Fruit fly (Drosophila melanogaster) whole organism, embryonic: ENCODE results near the gene CG4596.

Experiments used
- Awh ChIP-seq: fragments of 200-800 bp; sonication (Bioruptor generic); IDR thresholded peaks from 2 replicates; pipeline ENCODE4, ENCODE4 v1.3.6; 2022; ENCODE audit warnings: missing biosample characterization, missing genetic modification characterization
- B-H1 ChIP-seq: fragments of 200-800 bp; sonication (Bioruptor generic); IDR thresholded peaks from 3 replicates; pipeline ENCODE4 v1.3.6; 2022; ENCODE audit warnings: missing biosample characterization, missing genetic modification characterization
- Bdp1 ChIP-seq: fragments of 200-800 bp; sonication (Bioruptor generic); optimal IDR thresholded peaks from 3 replicates; lab custom pipeline; 2016; ENCODE audit warnings: missing biosample characterization, missing genetic modification characterization
- Bgb ChIP-seq: fragments of 200-800 bp; sonication (Bioruptor generic); IDR thresholded peaks from 2 replicates; pipeline ENCODE4 v1.3.6; 2022; ENCODE audit warnings: missing biosample characterization, missing genetic modification characterization; ENCODE audit not compliant: partially characterized antibody
- CG11696 ChIP-seq: fragments of 200-800 bp; sonication (Bioruptor generic); IDR thresholded peaks from 2 replicates; pipeline ENCODE4 v1.3.6; 2022; ENCODE audit warnings: missing biosample characterization, missing genetic modification characterization
- CG13894 ChIP-seq: fragments of 200-800 bp; sonication (Bioruptor generic); optimal IDR thresholded peaks from 3 replicates; lab custom pipeline; 2018; ENCODE audit warnings: missing biosample characterization, mild to moderate bottlenecking, missing genetic modification characterization, moderate library complexity
- CG15269 ChIP-seq: fragments of 200-800 bp; sonication (Bioruptor generic); optimal IDR thresholded peaks from 2 replicates; lab custom pipeline; 2018; ENCODE audit warnings: missing biosample characterization, mild to moderate bottlenecking, missing genetic modification characterization, moderate library complexity
- CG30020 ChIP-seq: fragments of 200-800 bp; optimal IDR thresholded peaks from 2 replicates; lab custom pipeline; 2019; ENCODE audit warnings: missing biosample characterization, mild to moderate bottlenecking, missing genetic modification characterization, moderate library complexity
- CG33213 ChIP-seq: fragments of 200-800 bp; sonication (Bioruptor generic); optimal IDR thresholded peaks from 3 replicates; lab custom pipeline; 2016; ENCODE audit warnings: missing biosample characterization, missing genetic modification characterization
- CG4328 ChIP-seq: fragments of 200-800 bp; sonication (Bioruptor generic); optimal IDR thresholded peaks from 3 replicates; lab custom pipeline; 2017; ENCODE audit warnings: missing biosample characterization, missing genetic modification reagents, missing genetic modification characterization
- CG4360 ChIP-seq: fragments of 200-800 bp; sonication (Bioruptor generic); IDR thresholded peaks from 2 replicates; pipeline ENCODE4 v1.3.6; 2022; ENCODE audit warnings: missing biosample characterization, missing genetic modification characterization
- CG7786 ChIP-seq: fragments of 200-800 bp; sonication (Bioruptor generic); optimal IDR thresholded peaks from 2 replicates; lab custom pipeline; 2016; ENCODE audit warnings: missing biosample characterization, missing genetic modification characterization
- CG9609 ChIP-seq: fragments of 200-800 bp; sonication (Bioruptor generic); optimal IDR thresholded peaks from 3 replicates; lab custom pipeline; 2016; ENCODE audit warnings: missing biosample characterization, missing genetic modification characterization
- CG9727 ChIP-seq: fragments of 200-800 bp; sonication (Bioruptor generic); optimal IDR thresholded peaks from 3 replicates; lab custom pipeline; 2017; ENCODE audit warnings: missing biosample characterization, mild to moderate bottlenecking, missing genetic modification characterization
- Camta ChIP-seq: fragments of 200-800 bp; sonication (Bioruptor generic); optimal IDR thresholded peaks from 2 replicates; lab custom pipeline; 2016; ENCODE audit warnings: missing biosample characterization, missing genetic modification characterization
- Chrac-16 ChIP-seq: fragments of 200-800 bp; sonication (Bioruptor generic); optimal IDR thresholded peaks from 3 replicates; lab custom pipeline; 2016; ENCODE audit warnings: missing biosample characterization, missing genetic modification characterization
- D19A ChIP-seq: fragments of 200-800 bp; optimal IDR thresholded peaks from 3 replicates; lab custom pipeline; 2019; ENCODE audit warnings: missing biosample characterization, mild to moderate bottlenecking, missing genetic modification characterization, moderate library complexity
- D19B ChIP-seq: fragments of 200-800 bp; sonication (Bioruptor generic); optimal IDR thresholded peaks from 2 replicates; lab custom pipeline; 2017; ENCODE audit warnings: missing biosample characterization, mild to moderate bottlenecking, missing genetic modification characterization
- Dfd ChIP-seq, 2 experiments: fragments of >200 bp; optimal IDR thresholded peaks; 2 replicates each; lab custom pipeline; 2017; ENCODE audit warnings: missing biosample characterization in 2 of 2, missing genetic modification characterization in 2 of 2
- Doc3 ChIP-seq: fragments of 200-800 bp; sonication (Bioruptor generic); IDR thresholded peaks from 3 replicates; pipeline ENCODE4 v1.3.6; 2022; ENCODE audit warnings: missing biosample characterization, missing genetic modification characterization; ENCODE audit not compliant: partially characterized antibody
- ERR ChIP-seq: fragments of 200-800 bp; sonication (Bioruptor generic); optimal IDR thresholded peaks from 2 replicates; lab custom pipeline; 2016; ENCODE audit warnings: missing biosample characterization, missing genetic modification characterization
- Gug ChIP-seq: fragments of 200-800 bp; sonication (Bioruptor generic); IDR thresholded peaks from 4 replicates; pipeline ENCODE4 v1.3.6; 2022; ENCODE audit warnings: missing biosample characterization, missing genetic modification characterization
- Hr51 ChIP-seq, 2 experiments: fragments of 200-800 bp; sonication (Bioruptor generic); optimal IDR thresholded peaks; 2 replicates in 1 of 2; 3 replicates in 1 of 2; lab custom pipeline; 2016 to 2018; ENCODE audit warnings: missing biosample characterization in 2 of 2, missing genetic modification characterization in 2 of 2, mild to moderate bottlenecking in 1 of 2, moderate library complexity in 1 of 2
- Hsf ChIP-seq: fragments of 200-800 bp; sonication (Bioruptor generic); optimal IDR thresholded peaks from 3 replicates; lab custom pipeline; 2016; ENCODE audit warnings: missing biosample characterization, missing genetic modification characterization
- MESR4 ChIP-seq: fragments of 200-800 bp; sonication (Bioruptor generic); optimal IDR thresholded peaks from 2 replicates; lab custom pipeline; 2018; ENCODE audit warnings: missing biosample characterization, mild to moderate bottlenecking, missing genetic modification characterization, moderate library complexity
- Med ChIP-seq: fragments of 200-800 bp; sonication (Bioruptor generic); peaks from one replicate; lab custom pipeline; 2016; ENCODE audit warnings: missing biosample characterization, missing genetic modification characterization, mild to moderate bottlenecking, inconsistent platforms, moderate library complexity
- Sox102F ChIP-seq: fragments of 200-800 bp; sonication (Bioruptor generic); optimal IDR thresholded peaks from 2 replicates; lab custom pipeline; 2018; ENCODE audit warnings: missing biosample characterization, mild to moderate bottlenecking, missing genetic modification characterization, moderate library complexity
- bigmax ChIP-seq: fragments of 200-800 bp; sonication (Bioruptor generic); optimal IDR thresholded peaks from 2 replicates; lab custom pipeline; 2018; ENCODE audit warnings: missing biosample characterization, mild to moderate bottlenecking, missing genetic modification characterization
- bowl ChIP-seq: fragments of 200-800 bp; sonication (Bioruptor generic); IDR thresholded peaks from 2 replicates; pipeline ENCODE4 v1.3.6; 2022; ENCODE audit warnings: missing biosample characterization, missing genetic modification characterization
- cato ChIP-seq: fragments of 200-800 bp; sonication (Bioruptor generic); optimal IDR thresholded peaks from 2 replicates; lab custom pipeline; 2016; ENCODE audit warnings: missing biosample characterization, missing genetic modification characterization, borderline replicate concordance
- crp ChIP-seq, 2 experiments: fragments of 200-800 bp; sonication (Bioruptor generic); optimal IDR thresholded peaks; 2 replicates in 1 of 2; 3 replicates in 1 of 2; lab custom pipeline; 2017; ENCODE audit warnings: missing biosample characterization in 2 of 2, missing genetic modification characterization in 2 of 2, mild to moderate bottlenecking in 1 of 2, moderate library complexity in 1 of 2
- da ChIP-seq: fragments of 200-800 bp; sonication (Bioruptor generic); optimal IDR thresholded peaks from 2 replicates; lab custom pipeline; 2016; ENCODE audit warnings: missing biosample characterization, missing genetic modification characterization
- danr ChIP-seq: fragments of 200-800 bp; sonication (Bioruptor generic); IDR thresholded peaks from 2 replicates; pipeline ENCODE4 v1.3.6; 2022; ENCODE audit warnings: missing biosample characterization, missing genetic modification characterization
- emc ChIP-seq: fragments of 200-800 bp; sonication (Bioruptor generic); optimal IDR thresholded peaks from 2 replicates; lab custom pipeline; 2016; ENCODE audit warnings: missing biosample characterization, missing genetic modification characterization
- en ChIP-seq: fragments of 200-800 bp; sonication (Bioruptor generic); optimal IDR thresholded peaks from 2 replicates; lab custom pipeline; 2016; ENCODE audit warnings: missing biosample characterization, missing genetic modification characterization
- ewg ChIP-seq: fragments of 200-800 bp; sonication (Bioruptor generic); optimal IDR thresholded peaks from 3 replicates; lab custom pipeline; 2017; ENCODE audit warnings: mild to moderate bottlenecking, missing biosample characterization, missing genetic modification reagents, missing genetic modification characterization
- hbn ChIP-seq: fragments of 200-800 bp; sonication (Bioruptor generic); IDR thresholded peaks from 2 replicates; pipeline ENCODE4 v1.3.6; 2022; ENCODE audit warnings: missing biosample characterization, missing genetic modification characterization; ENCODE audit not compliant: partially characterized antibody
- insv ChIP-seq, 2 experiments: fragments of 200-800 bp; sonication (Bioruptor generic); optimal IDR thresholded peaks; 3 replicates each; lab custom pipeline; 2016 to 2018; ENCODE audit warnings: missing biosample characterization in 2 of 2, missing genetic modification characterization in 2 of 2
- lbe ChIP-seq: fragments of 200-800 bp; sonication (Bioruptor generic); optimal IDR thresholded peaks from 2 replicates; lab custom pipeline; 2016; ENCODE audit warnings: missing biosample characterization, mild to moderate bottlenecking, missing genetic modification characterization
- lilli ChIP-seq: fragments of 200-800 bp; sonication (Bioruptor generic); optimal IDR thresholded peaks from 3 replicates; lab custom pipeline; 2016; ENCODE audit warnings: missing biosample characterization, missing genetic modification characterization
- lola ChIP-seq, 3 experiments: fragments of >200 bp in 2 of 3; fragments of 200-800 bp in 1 of 3; sonication (Bioruptor generic) in 1 of 3; optimal IDR thresholded peaks; 2 replicates each; lab custom pipeline; 2017 to 2019; ENCODE audit warnings: missing biosample characterization in 3 of 3, missing genetic modification characterization in 3 of 3, mild to moderate bottlenecking in 1 of 3, moderate library complexity in 1 of 3
- org-1 ChIP-seq: fragments of 200-800 bp; sonication (Bioruptor generic); optimal IDR thresholded peaks from 2 replicates; lab custom pipeline; 2017; ENCODE audit warnings: missing biosample characterization, missing genetic modification characterization
- pfk ChIP-seq: fragments of 200-800 bp; sonication (Bioruptor generic); optimal IDR thresholded peaks from 2 replicates; lab custom pipeline; 2018; ENCODE audit warnings: missing biosample characterization, mild to moderate bottlenecking, missing genetic modification characterization, moderate library complexity
- prd ChIP-seq, 3 experiments: fragments of >200 bp in 2 of 3; fragments of 200-800 bp in 1 of 3; sonication (Bioruptor generic) in 1 of 3; optimal IDR thresholded peaks in 2 of 3; IDR thresholded peaks in 1 of 3; 2 replicates in 2 of 3; 3 replicates in 1 of 3; pipeline versions ENCODE4 v1.3.6 to Lab custom; 2017 to 2022; ENCODE audit warnings: missing biosample characterization in 1 of 3, missing genetic modification characterization in 1 of 3
- slou ChIP-seq: fragments of 200-800 bp; sonication (Bioruptor generic); optimal IDR thresholded peaks from 3 replicates; lab custom pipeline; 2016; ENCODE audit warnings: missing biosample characterization, missing genetic modification characterization
- sr ChIP-seq: fragments of 200-800 bp; sonication (Bioruptor generic); IDR thresholded peaks from 3 replicates; pipeline ENCODE4 v1.3.6; 2022; ENCODE audit warnings: missing biosample characterization, missing genetic modification characterization
- tap ChIP-seq: fragments of 200-800 bp; optimal IDR thresholded peaks from 3 replicates; lab custom pipeline; 2019; ENCODE audit warnings: missing biosample characterization, mild to moderate bottlenecking, missing genetic modification characterization, moderate library complexity
- tup ChIP-seq: fragments of 200-800 bp; sonication (Bioruptor generic); optimal IDR thresholded peaks from 2 replicates; lab custom pipeline; 2016; ENCODE audit warnings: missing biosample characterization, mild to moderate bottlenecking, missing genetic modification characterization, moderate library complexity
- yki ChIP-seq: fragments of >200 bp; optimal IDR thresholded peaks from 3 replicates; lab custom pipeline; 2018

The CG4596 gene

DNA sequence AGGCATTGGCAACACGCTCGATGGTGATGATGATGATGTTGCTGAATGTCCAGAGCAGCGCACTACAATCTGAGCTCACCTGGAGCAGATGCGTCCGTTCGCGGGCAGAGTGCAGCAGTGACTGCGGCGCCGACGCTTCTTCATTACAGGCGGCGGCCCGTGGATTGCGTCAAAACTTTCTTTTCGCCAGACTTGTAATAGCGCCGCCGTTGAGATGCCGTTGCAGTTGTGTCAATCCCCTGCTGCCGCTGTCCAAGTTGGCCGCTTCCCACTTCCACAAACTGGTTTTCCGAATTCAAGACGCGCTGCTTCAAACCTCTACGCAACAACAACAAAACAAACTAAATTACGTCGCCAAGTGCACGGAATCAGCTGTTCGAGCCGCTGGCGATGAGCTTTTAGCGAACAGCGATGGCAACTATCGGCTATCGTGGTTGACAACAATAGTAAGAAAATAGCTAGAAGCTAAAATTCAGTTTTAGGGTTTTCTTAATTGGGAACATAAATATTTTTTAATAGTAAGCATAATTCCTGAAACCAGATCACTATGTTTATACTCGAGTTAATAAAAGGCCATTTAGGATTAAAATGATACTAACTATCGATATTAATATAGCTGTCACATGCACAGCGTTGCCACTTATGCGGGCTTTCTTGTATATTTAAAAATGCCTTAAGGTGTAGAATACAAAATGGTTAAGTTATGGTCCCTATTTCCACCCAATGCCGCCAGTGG lies 9.2 kb downstream of the CG4596 start, which contains the start of gene Tpc1 (continued):
- no peak for TF ChIP-seq Awh (GFP tag; lab: Robert Waterston, UW)
- peak; percentile 82 for TF ChIP-seq Med
- TF ChIP-seq org-1 (GFP tag; lab: Kevin White, UChicago), result no peak
- TF ChIP-seq danr (GFP tag; lab: Robert Waterston, UW), result no peak
- TF ChIP-seq ewg (GFP tag; lab: Kevin White, UChicago), result no peak
- peak; percentile 35 for TF ChIP-seq Sox102F
- no peak for TF ChIP-seq tap (tag; lab: Kevin White, UChicago)
- TF ChIP-seq bowl (GFP tag; lab: Robert Waterston, UW), result no peak
- TF ChIP-seq Bdp1 (GFP tag; lab: Kevin White, UChicago), result peak; percentile 37
- peak in 1 of 3 experiments; percentile 29 for TF ChIP-seq lola (GFP tag; optimal IDR thresholded peaks at IDR 0.05; lab: Kevin White, UChicago)
- peak; percentile 90 for TF ChIP-seq Doc3
- peak; percentile 85 to 97 for TF ChIP-seq crp (GFP tag; optimal IDR thresholded peaks at IDR 0.05; lab: Kevin White, UChicago)
- no peak for TF ChIP-seq Camta (GFP tag; lab: Kevin White, UChicago)
- no peak for TF ChIP-seq cato (GFP tag; lab: Kevin White, UChicago)
- TF ChIP-seq CG11696 (GFP tag; lab: Robert Waterston, UW), result no peak
- TF ChIP-seq Dfd (GFP tag; optimal IDR thresholded peaks at IDR 0.05; lab: Kevin White, UChicago), result no peak
- no peak for TF ChIP-seq prd (optimal IDR thresholded peaks at IDR 0.05; lab: Kevin White, UChicago)
- TF ChIP-seq prd (GFP tag; IDR thresholded peaks at IDR 0.05; lab: Robert Waterston, UW), result peak; percentile 29; the same call in 1 of the 3 replicates
- no peak for TF ChIP-seq D19B
- no peak for TF ChIP-seq ERR (GFP tag; lab: Kevin White, UChicago)
- TF ChIP-seq pfk (GFP tag; lab: Kevin White, UChicago), result no peak
- TF ChIP-seq Hr51 (GFP tag; optimal IDR thresholded peaks at IDR 0.05; lab: Kevin White, UChicago), result peak; percentile 3 to 13
- peak; percentile 42 for TF ChIP-seq CG7786 (GFP tag; lab: Kevin White, UChicago)
- TF ChIP-seq CG13894 (tag; lab: Kevin White, UChicago), result peak; percentile 35
- TF ChIP-seq da (GFP tag; lab: Kevin White, UChicago), result no peak
- TF ChIP-seq Bgb (GFP tag; lab: Robert Waterston, UW), result peak; percentile 73
- TF ChIP-seq CG4328 (GFP tag; lab: Kevin White, UChicago), result no peak
- peak; percentile 22; the same call in 1 of the 3 replicates for TF ChIP-seq sr (GFP tag; lab: Robert Waterston, UW)
- TF ChIP-seq Hsf (GFP tag; lab: Kevin White, UChicago), result peak; percentile 57
- no peak for TF ChIP-seq D19A (tag; lab: Kevin White, UChicago)
- TF ChIP-seq CG9727, result no peak
- peak; percentile 82; the same call in 1 of the 2 replicates for TF ChIP-seq CG4360
- TF ChIP-seq CG30020 (tag; lab: Kevin White, UChicago), result no peak
- peak; percentile 27 for TF ChIP-seq CG9609
- peak; percentile 26 for TF ChIP-seq lbe
- TF ChIP-seq B-H1, result no peak
- TF ChIP-seq CG33213 (GFP tag; lab: Kevin White, UChicago), result peak; percentile 28
- TF ChIP-seq lilli (GFP tag; lab: Kevin White, UChicago), result peak; percentile 74
- TF ChIP-seq emc (GFP tag; lab: Kevin White, UChicago), result no peak
- TF ChIP-seq Gug (GFP tag; lab: Robert Waterston, UW), result no peak; the same call in 3 of the 4 replicates
- TF ChIP-seq tup (GFP tag; lab: Kevin White, UChicago), result no peak
- TF ChIP-seq CG15269 (tag; lab: Kevin White, UChicago), result peak; percentile 2
- TF ChIP-seq slou (GFP tag; lab: Kevin White, UChicago), result no peak
- TF ChIP-seq insv (GFP tag; optimal IDR thresholded peaks at IDR 0.05; lab: Kevin White, UChicago), result no peak
- no peak for TF ChIP-seq en
- TF ChIP-seq bigmax (GFP tag; lab: Kevin White, UChicago), result no peak
- TF ChIP-seq yki (lab: Kevin White, UChicago), result no peak
- TF ChIP-seq hbn, result peak; percentile 84
- peak; percentile 52 for TF ChIP-seq MESR4
- TF ChIP-seq Chrac-16 (GFP tag; lab: Kevin White, UChicago), result peak; percentile 24
